Fruit fly (Drosophila melanogaster): ENCODE results near the gene Pten.

Gene Pten

dm6 chr2L:10292066-10292560 lies 31.3 kb upstream of the Pten start, which contains the start of gene Ufd4 (continued):
- TF ChIP-seq Xbp1 (GFP tag; optimal IDR thresholded peaks at IDR 0.05) (peak; percentile 76), CG17328 (GFP tag; IDR thresholded peaks at IDR 0.05) (peak; percentile 58), Ptx1 (GFP tag; IDR thresholded peaks at IDR 0.05) (no peak), CG4404 (GFP tag; IDR thresholded peaks at IDR 0.05) (no peak), CoRest (tag; optimal IDR thresholded peaks at IDR 0.05) (no peak), sens-2 (GFP tag; IDR thresholded peaks at IDR 0.05) (no peak), C15 (GFP tag; IDR thresholded peaks at IDR 0.05) (no peak), Jarid2 (GFP tag; optimal IDR thresholded peaks at IDR 0.05) (no peak), Doc3 (GFP tag; IDR thresholded peaks at IDR 0.05; ENCODE audit: partially characterized antibody) (0 out of 3 replicates have a peak, but pooled peaks have one; percentile 36), CG9932 (GFP tag; IDR thresholded peaks at IDR 0.05) (no peak), CG7928 (GFP tag; optimal IDR thresholded peaks at IDR 0.05) (no peak), vfl (GFP tag; optimal IDR thresholded peaks at IDR 0.05) (peak; percentile 46), ham (GFP tag; IDR thresholded peaks at IDR 0.05) (no peak), unc-4 (GFP tag; IDR thresholded peaks at IDR 0.05; ENCODE audit: partially characterized antibody) (no peak; the same call in 1 of the 2 replicates), sqz (GFP tag; optimal IDR thresholded peaks at IDR 0.05) (no peak), Sox102F (GFP tag; optimal IDR thresholded peaks at IDR 0.05) (no peak), Dad (GFP tag; optimal IDR thresholded peaks at IDR 0.05) (peak; percentile 54), H2.0 (GFP tag; IDR thresholded peaks at IDR 0.05) (peak; percentile 32; the same call in 1 of the 2 replicates), zf30C (GFP tag; optimal IDR thresholded peaks at IDR 0.05) (no peak), CG1832 (GFP tag; optimal IDR thresholded peaks at IDR 0.05) (no peak), Hr51 (GFP tag; optimal IDR thresholded peaks at IDR 0.05) (peak in 1 of 2 experiments; percentile 56), CG14860 (GFP tag; IDR thresholded peaks at IDR 0.05; ENCODE audit: partially characterized antibody) (no peak), CG6689 (GFP tag; IDR thresholded peaks at IDR 0.05) (peak; percentile 75; the same call in 1 of the 2 replicates), cato (GFP tag; optimal IDR thresholded peaks at IDR 0.05; ENCODE audit: borderline replicate concordance) (no peak), MESR4 (GFP tag; optimal IDR thresholded peaks at IDR 0.05) (peak; percentile 77), Med (GFP tag) (peak; percentile 95), CG12942 (GFP tag; optimal IDR thresholded peaks at IDR 0.05) (peak; percentile 7), CG31224 (GFP tag; IDR thresholded peaks at IDR 0.05) (no peak), CG2129 (GFP tag; IDR thresholded peaks at IDR 0.05; ENCODE audit: partially characterized antibody) (no peak), NC2β (GFP tag; optimal IDR thresholded peaks at IDR 0.05) (peak; percentile 66), CG13775 (GFP tag; optimal IDR thresholded peaks at IDR 0.05) (peak; percentile 34), D (optimal IDR thresholded peaks at IDR 0.05) (no peak), D (GFP tag; optimal IDR thresholded peaks at IDR 0.05) (peak; percentile 26), CG18599 (GFP tag; optimal IDR thresholded peaks at IDR 0.05) (no peak), CG16863 (GFP tag; optimal IDR thresholded peaks at IDR 0.05) (peak; percentile 63), HLH54F (GFP tag; optimal IDR thresholded peaks at IDR 0.05) (peak; percentile 63), exex (tag; optimal IDR thresholded peaks at IDR 0.05) (peak; percentile 53), CG18476 (GFP tag; optimal IDR thresholded peaks at IDR 0.05) (peak; percentile 69), chif (GFP tag; optimal IDR thresholded peaks at IDR 0.05) (peak; percentile 16 to 49), btn (GFP tag; optimal IDR thresholded peaks at IDR 0.05) (peak; percentile 14), CG17359 (tag; optimal IDR thresholded peaks at IDR 0.05) (peak; percentile 73), CG5245 (GFP tag; optimal IDR thresholded peaks at IDR 0.05) (peak; percentile 37), crol (GFP tag; IDR thresholded peaks at IDR 0.05) (no peak), H15 (GFP tag; IDR thresholded peaks at IDR 0.05) (no peak), grn (GFP tag; optimal IDR thresholded peaks at IDR 0.05) (no peak), yki (optimal IDR thresholded peaks at IDR 0.05) (no peak), zen2 (GFP tag; IDR thresholded peaks at IDR 0.05; ENCODE audit: partially characterized antibody) (no peak; the same call in 2 of the 3 replicates), CG30020 (tag; optimal IDR thresholded peaks at IDR 0.05) (peak; percentile 95), corto (GFP tag; optimal IDR thresholded peaks at IDR 0.05) (peak; percentile 18), slou (GFP tag; optimal IDR thresholded peaks at IDR 0.05) (no peak)
